Fruit fly (Drosophila melanogaster) S2 (cell line): ENCODE measurements around the gene CG33159.
A peak's percentile ranks its signal among the peaks of the same experiment; 100 is the strongest.

Experiments used
- CG8478 ChIP-seq: fragments of >200 bp; optimal IDR thresholded peaks from 2 replicates; lab custom pipeline; 2018
- CTCF ChIP-seq, 2 experiments: fragments of >200 bp; optimal IDR thresholded peaks; 2 replicates each; lab custom pipeline; 2018

CG33159 gene

dm6 chr3L:3244244-3245144 is 40.2 kb upstream of the CG33159 start, which contains the start of gene CG12078:
CG12078 (minus strand) TSS chr3L:3244294.
- no peak for TF ChIP-seq CTCF (optimal IDR thresholded peaks at IDR 0.05; lab: Kevin White, UChicago)
- no peak for TF ChIP-seq CG8478 (lab: Kevin White, UChicago)

- TF ChIP-seq CG8478 (lab: Kevin White, UChicago) (no peak), CTCF (optimal IDR thresholded peaks at IDR 0.05; lab: Kevin White, UChicago) (no peak)
These were observed 38.2 kb upstream of the CG33159 start for dm6 chr3L:3242121-3243083.

- TF ChIP-seq CTCF (optimal IDR thresholded peaks at IDR 0.05; lab: Kevin White, UChicago): no peak
- no peak for TF ChIP-seq CG8478 (lab: Kevin White, UChicago)
These were observed 37.1 kb upstream of the CG33159 start for dm6 chr3L:3241368-3241640.

dm6 chr3L:3240597-3241367 is 36.5 kb upstream of the CG33159 start:
- TF ChIP-seq CG8478 (lab: Kevin White, UChicago): no peak
- TF ChIP-seq CTCF (optimal IDR thresholded peaks at IDR 0.05; lab: Kevin White, UChicago): no peak

dm6 chr3L:3239785-3240596 is 35.7 kb upstream of the CG33159 start:
- TF ChIP-seq CG8478 (lab: Kevin White, UChicago) (no peak), CTCF (optimal IDR thresholded peaks at IDR 0.05; lab: Kevin White, UChicago) (no peak)

DNA sequence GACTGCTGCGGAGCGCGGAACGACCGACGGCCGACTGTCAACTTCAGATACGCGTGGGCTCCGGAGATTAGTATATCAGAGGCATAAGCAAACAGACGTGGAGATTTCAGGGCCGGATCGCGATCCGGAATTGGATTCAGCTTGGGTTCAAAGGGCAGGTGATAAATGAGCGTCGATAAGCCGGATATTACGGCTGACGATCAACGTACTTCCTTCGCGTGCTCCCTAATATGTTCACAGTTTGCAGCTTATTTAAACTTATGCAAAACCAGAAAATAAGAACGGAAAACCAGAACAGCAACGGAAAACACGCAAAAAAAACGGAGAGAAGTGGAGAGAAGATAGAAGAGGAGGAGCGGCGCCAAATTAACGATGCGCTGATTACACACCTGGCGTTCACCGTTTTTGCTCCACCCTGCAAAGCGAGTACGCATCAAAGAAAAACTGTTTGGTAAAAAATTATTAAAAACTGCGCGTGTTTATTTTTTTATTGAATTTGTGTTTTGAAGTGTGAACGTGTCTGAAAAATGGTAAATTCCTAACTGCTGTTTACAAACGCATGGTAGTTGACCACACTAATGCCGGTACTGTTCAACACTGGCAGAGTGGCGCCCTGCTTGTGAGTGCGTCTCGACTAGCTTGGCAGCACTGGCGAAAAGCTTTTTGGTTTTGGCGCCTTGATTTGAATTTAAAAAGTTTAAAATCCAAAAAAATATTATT is 34.9 kb upstream of the CG33159 start, which contains the start of gene CG17746:
CG17746 (minus strand) TSS at position 546 of the 720 bp plus-strand sequence.
- TF ChIP-seq CG8478 (lab: Kevin White, UChicago) (no peak), CTCF (optimal IDR thresholded peaks at IDR 0.05; lab: Kevin White, UChicago) (peak; percentile 40 to 65)

DNA sequence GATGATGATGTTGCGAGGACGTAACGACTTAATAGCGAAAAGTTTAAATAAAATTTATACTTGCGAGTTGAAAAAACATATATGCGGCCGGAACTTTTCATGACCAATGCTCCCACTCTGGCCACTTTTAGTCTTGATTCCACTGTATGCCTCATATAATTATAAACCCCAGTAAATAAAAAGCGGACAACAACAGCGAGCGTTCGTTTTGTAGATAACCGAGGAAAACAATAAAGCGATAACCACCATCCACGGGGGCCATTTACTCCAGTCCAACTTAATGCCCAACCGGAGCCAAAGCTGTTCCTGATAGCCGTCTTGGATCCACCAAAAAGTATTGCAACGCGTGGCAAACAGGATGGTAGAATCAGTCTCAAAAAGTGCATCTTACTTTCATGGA is 32.1 kb upstream of the CG33159 start:
- no peak for TF ChIP-seq CTCF (optimal IDR thresholded peaks at IDR 0.05; lab: Kevin White, UChicago)

DNA sequence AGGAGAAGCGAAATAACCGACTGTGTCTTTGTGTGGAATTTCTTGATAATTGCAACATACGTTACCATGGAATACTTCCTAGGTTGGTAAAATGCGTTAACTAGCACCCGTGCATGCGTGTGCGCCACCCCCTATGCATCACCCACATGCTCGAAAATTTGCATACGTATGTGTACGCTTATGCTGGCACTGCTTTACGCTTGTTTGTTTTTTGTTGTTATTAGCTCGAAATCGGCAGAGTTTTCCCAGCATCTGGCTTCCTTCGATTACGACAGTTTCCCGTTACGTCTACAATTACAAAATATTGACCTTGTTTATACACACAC is 22.2 kb upstream of the CG33159 start:
- no peak for TF ChIP-seq CTCF (optimal IDR thresholded peaks at IDR 0.05; lab: Kevin White, UChicago)
- TF ChIP-seq CG8478 (lab: Kevin White, UChicago): no peak

DNA sequence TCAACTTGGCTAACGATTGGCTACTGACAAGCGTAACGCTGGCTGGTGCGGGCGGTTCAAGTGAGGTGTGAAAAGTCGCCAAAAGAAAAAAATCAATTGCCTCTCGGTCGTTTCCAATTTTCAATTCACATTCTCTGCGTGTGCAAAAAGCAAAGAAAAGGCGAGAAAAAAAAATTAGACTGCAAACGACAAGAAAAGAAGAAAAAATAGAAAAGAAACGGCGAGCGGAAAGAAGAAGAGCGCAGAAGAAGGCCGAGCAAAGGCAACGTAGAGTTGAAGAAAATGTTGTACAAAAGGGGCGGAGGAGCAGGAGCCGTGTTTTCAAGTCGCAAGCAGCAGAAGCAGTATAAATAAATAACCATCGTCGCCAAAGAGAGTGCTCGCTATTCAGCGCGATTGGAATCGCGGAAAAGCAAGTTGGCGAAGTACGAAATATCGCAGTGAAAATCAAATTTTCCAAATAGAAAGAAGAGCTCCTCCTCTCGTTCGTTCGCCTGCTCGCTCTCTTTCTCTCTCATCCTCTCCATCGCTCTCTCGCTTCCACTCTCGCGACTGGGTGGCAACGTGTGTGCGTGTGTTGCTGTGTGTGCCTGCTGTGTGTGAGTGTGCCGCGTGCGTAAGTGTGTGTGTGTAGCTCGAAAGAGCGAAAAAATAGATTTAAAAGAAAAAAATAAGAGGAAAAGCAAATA is 21.7 kb upstream of the CG33159 start:
- TF ChIP-seq CG8478 (lab: Kevin White, UChicago) (no peak), CTCF (optimal IDR thresholded peaks at IDR 0.05; lab: Kevin White, UChicago) (no peak)

- TF ChIP-seq CTCF (optimal IDR thresholded peaks at IDR 0.05; lab: Kevin White, UChicago) (peak in 1 of 2 experiments; percentile 61), CG8478 (lab: Kevin White, UChicago) (no peak)
These were observed 20.8 kb upstream of the CG33159 start, which contains the start of gene Larp4B for dm6 chr3L:3224740-3225719. Larp4B (plus strand) TSS chr3L:3224838.

- TF ChIP-seq CTCF (optimal IDR thresholded peaks at IDR 0.05; lab: Kevin White, UChicago): no peak
- no peak for TF ChIP-seq CG8478 (lab: Kevin White, UChicago)
These were observed 19.2 kb upstream of the CG33159 start for dm6 chr3L:3223390-3223914.
